Worm (Caenorhabditis elegans): ENCODE measurements around the gene nspe-1.

DNA sequence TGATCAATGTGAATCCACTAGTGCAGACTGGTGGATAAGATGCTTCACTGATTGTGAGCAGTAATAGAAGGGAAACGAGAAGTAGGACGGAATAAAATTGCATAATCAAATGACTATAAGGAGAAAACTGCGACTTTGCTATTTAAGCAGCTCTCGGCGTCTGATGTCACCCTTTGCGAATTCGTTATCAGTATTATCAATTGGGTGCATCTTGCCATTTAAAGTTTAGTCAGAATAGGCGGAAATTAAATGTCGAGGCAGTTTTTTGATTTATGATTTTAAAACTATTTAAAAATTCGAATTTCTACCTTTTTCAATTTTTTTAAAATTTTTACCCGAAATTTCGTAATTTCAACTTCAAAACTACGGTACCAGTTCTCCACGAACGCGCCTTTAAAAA lies 39.7 kb downstream of the nspe-1 start, which contains the start of gene clec-4:
- no peak for TF ChIP-seq blmp-1 (tag; optimal IDR thresholded peaks at IDR 0.05; ENCODE audit: insufficient read depth)
- no peak for TF ChIP-seq nhr-6 (tag; optimal IDR thresholded peaks at IDR 0.05)
- TF ChIP-seq ama-1 (optimal IDR thresholded peaks at IDR 0.05) = no peak
- TF ChIP-seq skn-1 (tag; optimal IDR thresholded peaks at IDR 0.05) = no peak
- TF ChIP-seq ztf-11 (tag; optimal IDR thresholded peaks at IDR 0.05) = no peak
- TF ChIP-seq nhr-237 (tag; optimal IDR thresholded peaks at IDR 0.05) = no peak

Data from whole organism, L2 larva.